Worm (Caenorhabditis elegans) whole organism, L1 larva: ENCODE measurements around the gene C04H5.7.

ENCODE experiments used
- C04F5.9 ChIP-seq: sonication (generic microtip); optimal IDR thresholded peaks from 2 replicates; lab custom pipeline; 2016; ENCODE audit warnings: missing genetic modification characterization, missing compliant biosample characterization
- C16A3.4 ChIP-seq: fragments of 150-350 bp; optimal IDR thresholded peaks from 2 replicates; lab custom pipeline; 2014; ENCODE audit warnings: missing biosample characterization, missing genetic modification characterization
- C34B4.2 ChIP-seq: sonication (generic microtip); optimal IDR thresholded peaks from 2 replicates; lab custom pipeline; 2017; ENCODE audit warnings: mild to moderate bottlenecking, missing genetic modification characterization, missing compliant biosample characterization
- F16B12.6 ChIP-seq: fragments of 150-350 bp; optimal IDR thresholded peaks from 2 replicates; lab custom pipeline; 2014; ENCODE audit warnings: missing biosample characterization, missing genetic modification characterization
- alr-1 ChIP-seq: fragments of 200-800 bp; sonication (Bioruptor generic); optimal IDR thresholded peaks from 2 replicates; lab custom pipeline; 2018; ENCODE audit warnings: borderline replicate concordance, mild to moderate bottlenecking, missing genetic modification characterization, missing compliant biosample characterization
- aly-2 ChIP-seq: fragments of 150-350 bp; optimal IDR thresholded peaks from 2 replicates; lab custom pipeline; 2014; ENCODE audit warnings: missing biosample characterization, missing genetic modification characterization
- ama-1 ChIP-seq: fragments of 150-350 bp; optimal IDR thresholded peaks from 2 replicates; lab custom pipeline; 2014
- blmp-1 ChIP-seq: fragments of 150-350 bp; optimal IDR thresholded peaks from 2 replicates; lab custom pipeline; 2014; ENCODE audit warnings: missing biosample characterization, missing genetic modification characterization
- ceh-8 ChIP-seq: fragments of 200-800 bp; sonication (Bioruptor generic); optimal IDR thresholded peaks from 2 replicates; lab custom pipeline; 2018; ENCODE audit warnings: mild to moderate bottlenecking, missing genetic modification characterization, moderate library complexity, missing compliant biosample characterization
- ceh-88 ChIP-seq: fragments of 200-800 bp; sonication (Bioruptor generic); IDR thresholded peaks from 2 replicates; pipeline ENCODE4 v1.3.6; 2022; ENCODE audit warnings: missing genetic modification characterization, missing compliant biosample characterization
- ceh-90 ChIP-seq: sonication (generic microtip); optimal IDR thresholded peaks from 2 replicates; lab custom pipeline; 2016; ENCODE audit warnings: missing genetic modification characterization, missing compliant biosample characterization
- dpl-1 ChIP-seq, 3 experiments: fragments of 150-350 bp in 2 of 3; sonication (generic microtip) in 1 of 3; optimal IDR thresholded peaks; 2 replicates each; lab custom pipeline; 2014 to 2017; ENCODE audit warnings: missing biosample characterization in 3 of 3, missing genetic modification characterization in 3 of 3, missing genetic modification reagents in 3 of 3
- dsc-1 ChIP-seq: sonication (generic microtip); optimal IDR thresholded peaks from 2 replicates; lab custom pipeline; 2016; ENCODE audit warnings: mild to moderate bottlenecking, missing genetic modification characterization, missing compliant biosample characterization
- efl-3 ChIP-seq: fragments of 200-800 bp; sonication (Bioruptor generic); optimal IDR thresholded peaks from 2 replicates; lab custom pipeline; 2018; ENCODE audit warnings: mild to moderate bottlenecking, missing genetic modification characterization, missing compliant biosample characterization
- egl-13 ChIP-seq: sonication (generic microtip); optimal IDR thresholded peaks from 2 replicates; lab custom pipeline; 2016; ENCODE audit warnings: missing genotype, missing genetic modification reagents, missing genetic modification characterization, missing compliant biosample characterization
- egl-27 ChIP-seq, 2 experiments: fragments of 150-350 bp in 1 of 2; sonication (generic microtip); optimal IDR thresholded peaks; 3 replicates each; lab custom pipeline; 2017 to 2018; ENCODE audit warnings: missing biosample characterization in 2 of 2, missing genetic modification characterization in 2 of 2, missing genetic modification reagents in 2 of 2
- elt-3 ChIP-seq, 6 experiments: fragments of 150-350 bp in 1 of 6; sonication (generic microtip); optimal IDR thresholded peaks; 2 replicates each; lab custom pipeline; 2017 to 2018; ENCODE audit warnings: missing biosample characterization in 6 of 6, missing genetic modification characterization in 6 of 6, inconsistent platforms in 1 of 6
- fkh-4 ChIP-seq: sonication (generic microtip); optimal IDR thresholded peaks from 2 replicates; lab custom pipeline; 2016; ENCODE audit warnings: missing compliant biosample characterization, missing genetic modification characterization, borderline replicate concordance
- fkh-8 ChIP-seq: sonication (generic microtip); optimal IDR thresholded peaks from 2 replicates; lab custom pipeline; 2016; ENCODE audit warnings: mild to moderate bottlenecking, missing genetic modification characterization, missing compliant biosample characterization
- hlh-17 ChIP-seq: fragments of 200-800 bp; sonication (Bioruptor generic); optimal IDR thresholded peaks from 2 replicates; lab custom pipeline; 2018; ENCODE audit warnings: missing genetic modification characterization, mild to moderate bottlenecking, missing compliant biosample characterization, moderate library complexity, borderline replicate concordance
- hlh-4 ChIP-seq: sonication (generic microtip); optimal IDR thresholded peaks from 2 replicates; lab custom pipeline; 2016; ENCODE audit warnings: mild to moderate bottlenecking, missing genetic modification characterization, missing compliant biosample characterization
- hpl-2 ChIP-seq: fragments of 150-350 bp; optimal IDR thresholded peaks from 2 replicates; lab custom pipeline; 2014; ENCODE audit warnings: missing biosample characterization, missing genetic modification reagents, missing genetic modification characterization
- irx-1 ChIP-seq: sonication (generic microtip); optimal IDR thresholded peaks from 2 replicates; lab custom pipeline; 2016; ENCODE audit warnings: missing genetic modification characterization, missing compliant biosample characterization
- jun-1 ChIP-seq: fragments of 150-350 bp; optimal IDR thresholded peaks from 2 replicates; lab custom pipeline; 2014; ENCODE audit warnings: missing biosample characterization, missing genetic modification reagents, missing genetic modification characterization
- lin-13 ChIP-seq: fragments of 150-350 bp; optimal IDR thresholded peaks from 2 replicates; lab custom pipeline; 2014; ENCODE audit warnings: missing biosample characterization, missing genetic modification reagents, missing genetic modification characterization
- lin-14 ChIP-seq: fragments of 200-800 bp; sonication (Bioruptor generic); optimal IDR thresholded peaks from 2 replicates; lab custom pipeline; 2018; ENCODE audit warnings: mild to moderate bottlenecking, missing genetic modification characterization, moderate library complexity, missing compliant biosample characterization
- lin-15B ChIP-seq: fragments of 150-350 bp; sonication (generic microtip); optimal IDR thresholded peaks from 3 replicates; lab custom pipeline; 2014; ENCODE audit warnings: missing biosample characterization, missing genetic modification characterization
- lin-35 ChIP-seq, 2 experiments: fragments of 150-350 bp; optimal IDR thresholded peaks; 2 replicates each; lab custom pipeline; 2014; ENCODE audit warnings: missing biosample characterization in 2 of 2, missing genetic modification characterization in 2 of 2, missing genetic modification reagents in 2 of 2
- lir-3 ChIP-seq: sonication (generic microtip); optimal IDR thresholded peaks from 2 replicates; lab custom pipeline; 2016; ENCODE audit warnings: mild to moderate bottlenecking, missing genetic modification characterization, moderate library complexity, missing compliant biosample characterization; ENCODE audit not compliant: poor library complexity
- lsy-2 ChIP-seq, 2 experiments: fragments of 150-350 bp; optimal IDR thresholded peaks; 2 replicates each; lab custom pipeline; 2014; ENCODE audit warnings: missing biosample characterization in 2 of 2, missing genetic modification characterization in 2 of 2
- mab-9 ChIP-seq: fragments of 200-800 bp; sonication (Bioruptor generic); IDR thresholded peaks from 2 replicates; pipeline ENCODE4 v1.3.6; 2022; ENCODE audit warnings: missing genetic modification reagents, missing genetic modification characterization, missing compliant biosample characterization
- mdl-1 ChIP-seq, 2 experiments: fragments of 150-350 bp; optimal IDR thresholded peaks; 2 replicates each; lab custom pipeline; 2014 to 2017; ENCODE audit warnings: missing biosample characterization in 2 of 2, missing genetic modification characterization in 2 of 2, inconsistent platforms in 1 of 2
- mef-2 ChIP-seq: fragments of 150-350 bp; optimal IDR thresholded peaks from 2 replicates; lab custom pipeline; 2014; ENCODE audit warnings: missing biosample characterization, missing genetic modification characterization
- nhr-11 ChIP-seq: fragments of 150-350 bp; optimal IDR thresholded peaks from 2 replicates; lab custom pipeline; 2014; ENCODE audit warnings: missing biosample characterization, missing genetic modification characterization
- nhr-12 ChIP-seq: sonication (generic microtip); optimal IDR thresholded peaks from 2 replicates; lab custom pipeline; 2017; ENCODE audit warnings: missing biosample characterization, missing genetic modification characterization
- nhr-20 ChIP-seq: sonication (generic microtip); optimal IDR thresholded peaks from 2 replicates; lab custom pipeline; 2016; ENCODE audit warnings: mild to moderate bottlenecking, missing genetic modification characterization, missing compliant biosample characterization
- nhr-237 ChIP-seq: fragments of 150-350 bp; optimal IDR thresholded peaks from 2 replicates; lab custom pipeline; 2014; ENCODE audit warnings: missing biosample characterization, missing genetic modification characterization
- nhr-76 ChIP-seq: sonication (generic microtip); optimal IDR thresholded peaks from 2 replicates; lab custom pipeline; 2017; ENCODE audit warnings: missing biosample characterization, missing genetic modification characterization
- nhr-77 ChIP-seq: fragments of 150-350 bp; optimal IDR thresholded peaks from 2 replicates; lab custom pipeline; 2014; ENCODE audit warnings: missing biosample characterization, missing genetic modification characterization
- nhr-84 ChIP-seq: sonication (generic microtip); optimal IDR thresholded peaks from 2 replicates; lab custom pipeline; 2017; ENCODE audit warnings: missing biosample characterization, missing genetic modification characterization
- nhr-90 ChIP-seq: sonication (generic microtip); optimal IDR thresholded peaks from 2 replicates; lab custom pipeline; 2016; ENCODE audit warnings: mild to moderate bottlenecking, missing genetic modification characterization, missing compliant biosample characterization; ENCODE audit not compliant: poor library complexity
- pag-3 ChIP-seq: sonication (generic microtip); optimal IDR thresholded peaks from 2 replicates; lab custom pipeline; 2017; ENCODE audit warnings: missing genetic modification characterization, mild to moderate bottlenecking, missing compliant biosample characterization, antibody characterized with exemption, borderline replicate concordance; ENCODE audit not compliant: insufficient read depth
- pqm-1 ChIP-seq: sonication (generic microtip); optimal IDR thresholded peaks from 3 replicates; lab custom pipeline; 2017; ENCODE audit warnings: missing biosample characterization, missing genetic modification characterization
- skn-1 ChIP-seq: fragments of 150-350 bp; optimal IDR thresholded peaks from 2 replicates; lab custom pipeline; 2014; ENCODE audit warnings: missing biosample characterization, missing genetic modification characterization
- tbx-2 ChIP-seq: sonication (generic microtip); optimal IDR thresholded peaks from 2 replicates; lab custom pipeline; 2016; ENCODE audit warnings: missing genetic modification characterization, missing compliant biosample characterization
- tlp-1 ChIP-seq: fragments of 150-350 bp; optimal IDR thresholded peaks from 2 replicates; lab custom pipeline; 2014; ENCODE audit warnings: missing biosample characterization, missing genetic modification characterization
- unc-130 ChIP-seq: fragments of 150-350 bp; optimal IDR thresholded peaks from 2 replicates; lab custom pipeline; 2017; ENCODE audit warnings: missing biosample characterization, missing genetic modification characterization, inconsistent platforms
- unc-62 ChIP-seq: fragments of 150-350 bp; optimal IDR thresholded peaks from 2 replicates; lab custom pipeline; 2014; ENCODE audit warnings: missing biosample characterization, missing genetic modification reagents, missing genetic modification characterization
- unc-86 ChIP-seq: sonication (generic microtip); optimal IDR thresholded peaks from 2 replicates; lab custom pipeline; 2016; ENCODE audit warnings: missing genetic modification characterization, missing compliant biosample characterization
- xbp-1 ChIP-seq: sonication (generic microtip); optimal IDR thresholded peaks from 2 replicates; lab custom pipeline; 2016; ENCODE audit warnings: missing genetic modification characterization, missing compliant biosample characterization
- ztf-11 ChIP-seq, 2 experiments: sonication (generic microtip); optimal IDR thresholded peaks; 2 replicates each; lab custom pipeline; 2016 to 2017; ENCODE audit warnings: missing genetic modification characterization in 2 of 2, missing biosample characterization in 1 of 2, missing compliant biosample characterization in 1 of 2
- ztf-4 ChIP-seq: fragments of 150-350 bp; optimal IDR thresholded peaks from 2 replicates; lab custom pipeline; 2014; ENCODE audit warnings: missing biosample characterization, missing genetic modification characterization

C04H5.7 gene

ce11 chrII:14528233-14528802 lies 9.4 kb upstream of the C04H5.7 start, which contains the start of the genes F57C2.5 and spat-1 (continued):
- TF ChIP-seq nhr-90 (tag; lab: Kevin White, UChicago) = peak; percentile 62
- TF ChIP-seq nhr-237 (tag; lab: Kevin White, UChicago) = no peak
- peak; percentile 40 for TF ChIP-seq ceh-90 (tag; lab: Kevin White, UChicago)
- peak; percentile 32 for TF ChIP-seq irx-1 (tag; lab: Kevin White, UChicago)
- peak; percentile 40 for TF ChIP-seq unc-86 (tag; lab: Kevin White, UChicago)
- TF ChIP-seq xbp-1 = peak; percentile 65
- no peak for TF ChIP-seq hpl-2
- TF ChIP-seq lsy-2 (tag; optimal IDR thresholded peaks at IDR 0.05; lab: Kevin White, UChicago) = peak; percentile 93 to 98
- no peak for TF ChIP-seq hlh-17 (GFP tag; lab: Kevin White, UChicago)
- peak; percentile 71; the same call in 1 of the 2 replicates for TF ChIP-seq ceh-88 (GFP tag; lab: Robert Waterston, UW)
- no peak for TF ChIP-seq nhr-84 (tag; lab: Kevin White, UChicago)
- peak; percentile 84 for TF ChIP-seq F16B12.6 (tag; lab: Kevin White, UChicago)
- no peak for TF ChIP-seq C34B4.2
- TF ChIP-seq nhr-77 (tag; lab: Kevin White, UChicago) = peak; percentile 94
- peak; percentile 30 for TF ChIP-seq skn-1 (tag; lab: Kevin White, UChicago)
- TF ChIP-seq unc-130 = peak; percentile 93
- TF ChIP-seq lir-3 (tag; lab: Kevin White, UChicago) = peak; percentile 81
- TF ChIP-seq ztf-4 (tag; lab: Kevin White, UChicago) = no peak
- TF ChIP-seq fkh-8 (tag; lab: Kevin White, UChicago) = peak; percentile 88
- no peak for TF ChIP-seq mab-9
- TF ChIP-seq tbx-2 (tag; lab: Kevin White, UChicago) = peak; percentile 71
- TF ChIP-seq mef-2 (tag; lab: Kevin White, UChicago) = no peak
- peak; percentile 59 for TF ChIP-seq fkh-4 (tag; lab: Kevin White, UChicago)
- TF ChIP-seq pag-3 (tag; lab: Kevin White, UChicago) = no peak
- TF ChIP-seq dpl-1 (GFP tag; optimal IDR thresholded peaks at IDR 0.05; lab: Kevin White, UChicago) = peak; percentile 56 to 68 (median 61)
- TF ChIP-seq aly-2 (tag; lab: Kevin White, UChicago) = peak; percentile 46
- TF ChIP-seq C04F5.9 (tag; lab: Kevin White, UChicago) = peak; percentile 54
- no peak for TF ChIP-seq egl-27 (tag; optimal IDR thresholded peaks at IDR 0.05; lab: Kevin White, UChicago)
- peak; percentile 61 for TF ChIP-seq lin-13 (GFP tag; lab: Kevin White, UChicago)
- TF ChIP-seq egl-13 = peak; percentile 24
- TF ChIP-seq jun-1 (tag; lab: Kevin White, UChicago) = no peak
- peak; percentile 49 for TF ChIP-seq blmp-1 (tag; lab: Kevin White, UChicago)
- TF ChIP-seq nhr-76 (tag; lab: Kevin White, UChicago) = no peak
- TF ChIP-seq nhr-20 (tag; lab: Kevin White, UChicago) = peak; percentile 81
- TF ChIP-seq lin-15B (tag; lab: Kevin White, UChicago) = peak; percentile 39
- TF ChIP-seq ceh-8 = no peak
- TF ChIP-seq pqm-1 (tag; lab: Kevin White, UChicago) = no peak
- no peak for TF ChIP-seq efl-3 (GFP tag; lab: Kevin White, UChicago)
- peak; percentile 67 for TF ChIP-seq dsc-1 (tag; lab: Kevin White, UChicago)
- TF ChIP-seq hlh-4 (tag; lab: Kevin White, UChicago) = no peak
- peak in 1 of 6 experiments; percentile 38 for TF ChIP-seq elt-3 (tag; optimal IDR thresholded peaks at IDR 0.05; lab: Kevin White, UChicago)
- no peak for TF ChIP-seq alr-1
- no peak for TF ChIP-seq tlp-1 (tag; lab: Kevin White, UChicago)
- peak in 1 of 2 experiments; percentile 9 for TF ChIP-seq mdl-1 (tag; optimal IDR thresholded peaks at IDR 0.05; lab: Kevin White, UChicago)
- no peak for TF ChIP-seq lin-14 (GFP tag; lab: Kevin White, UChicago)
- peak; percentile 60 to 79 for TF ChIP-seq lin-35 (GFP tag; optimal IDR thresholded peaks at IDR 0.05; lab: Kevin White, UChicago)
- peak; percentile 88 for TF ChIP-seq C16A3.4
- peak in 1 of 2 experiments; percentile 73 for TF ChIP-seq ztf-11 (tag; optimal IDR thresholded peaks at IDR 0.05; lab: Kevin White, UChicago)
- TF ChIP-seq nhr-11 (tag; lab: Kevin White, UChicago) = no peak
- TF ChIP-seq ama-1 = no peak
- TF ChIP-seq nhr-12 (tag; lab: Kevin White, UChicago) = no peak
- no peak for TF ChIP-seq unc-62 (GFP tag; lab: Kevin White, UChicago)
